Worm (Caenorhabditis elegans): Measurements from ENCODE around the gene srz-62.

- no peak for TF ChIP-seq elt-2 (tag; optimal IDR thresholded peaks at IDR 0.05)
- no peak for TF ChIP-seq sea-2 (GFP tag; optimal IDR thresholded peaks at IDR 0.05)
- no peak for TF ChIP-seq nhr-12 (tag; optimal IDR thresholded peaks at IDR 0.05)
- TF ChIP-seq nhr-25 (tag; optimal IDR thresholded peaks at IDR 0.05) = no peak
- no peak for TF ChIP-seq ama-1 (optimal IDR thresholded peaks at IDR 0.05)
- TF ChIP-seq fkh-10 (GFP tag; optimal IDR thresholded peaks at IDR 0.05) = no peak
- no peak for TF ChIP-seq tbx-2 (tag; optimal IDR thresholded peaks at IDR 0.05)
- no peak for TF ChIP-seq mdl-1 (tag; optimal IDR thresholded peaks at IDR 0.05)
- no peak for TF ChIP-seq nhr-11 (tag; optimal IDR thresholded peaks at IDR 0.05)
Observed at ce11 chrIV:3912598-3912997, 12.3 kb downstream of the srz-62 start, which contains the start of gene F56D6.20.
